Fruit fly (Drosophila melanogaster) whole organism, embryonic: Measurements from ENCODE around the gene CG34408.

ENCODE experiments used
- ATbp ChIP-seq: fragments of 200-800 bp; sonication (Bioruptor generic); optimal IDR thresholded peaks from 2 replicates; lab custom pipeline; 2017; ENCODE audit warnings: missing biosample characterization, mild to moderate bottlenecking, missing genetic modification characterization, missing genetic modification reagents
- CG10147 ChIP-seq: fragments of 200-800 bp; sonication (Bioruptor generic); optimal IDR thresholded peaks from 2 replicates; lab custom pipeline; 2019; ENCODE audit warnings: missing biosample characterization, mild to moderate bottlenecking, missing genetic modification characterization, moderate library complexity
- CG10267 ChIP-seq: fragments of 200-800 bp; sonication (Bioruptor generic); optimal IDR thresholded peaks from 2 replicates; lab custom pipeline; 2018; ENCODE audit warnings: missing biosample characterization, mild to moderate bottlenecking, missing genetic modification characterization, moderate library complexity
- CG11247 ChIP-seq: fragments of 200-800 bp; sonication (Bioruptor generic); IDR thresholded peaks from 2 replicates; pipeline ENCODE4 v1.3.6; 2022; ENCODE audit warnings: missing biosample characterization, missing genetic modification characterization
- CG11398 ChIP-seq: fragments of 200-800 bp; sonication (Bioruptor generic); optimal IDR thresholded peaks from 2 replicates; lab custom pipeline; 2016; ENCODE audit warnings: missing biosample characterization, missing genetic modification characterization
- CG12219 ChIP-seq: fragments of 200-800 bp; sonication (Bioruptor generic); optimal IDR thresholded peaks from 3 replicates; lab custom pipeline; 2018; ENCODE audit warnings: missing biosample characterization, mild to moderate bottlenecking, missing genetic modification characterization
- CG14667 ChIP-seq: fragments of 200-800 bp; sonication (Bioruptor generic); IDR thresholded peaks from 2 replicates; pipeline ENCODE4 v1.3.6; 2022; ENCODE audit warnings: missing biosample characterization, missing genetic modification characterization
- CG17385 ChIP-seq: fragments of 200-800 bp; sonication (Bioruptor generic); optimal IDR thresholded peaks from 3 replicates; lab custom pipeline; 2018; ENCODE audit warnings: missing biosample characterization, mild to moderate bottlenecking, missing genetic modification characterization
- CG18619 ChIP-seq: fragments of 200-800 bp; sonication (Bioruptor generic); optimal IDR thresholded peaks from 3 replicates; lab custom pipeline; 2017; ENCODE audit warnings: missing biosample characterization, mild to moderate bottlenecking, missing genetic modification characterization
- CG3995 ChIP-seq: fragments of 200-800 bp; sonication (Bioruptor generic); optimal IDR thresholded peaks from 3 replicates; lab custom pipeline; 2016; ENCODE audit warnings: missing biosample characterization, missing genetic modification characterization
- CG7271 ChIP-seq: fragments of 200-800 bp; sonication (Bioruptor generic); optimal IDR thresholded peaks from 2 replicates; lab custom pipeline; 2018; ENCODE audit warnings: missing biosample characterization, mild to moderate bottlenecking, missing genetic modification characterization, moderate library complexity
- CG8765 ChIP-seq: fragments of 200-800 bp; sonication (Bioruptor generic); IDR thresholded peaks from 2 replicates; pipeline ENCODE4 v1.3.6; 2022; ENCODE audit warnings: missing biosample characterization, missing genetic modification characterization
- CG8924 ChIP-seq: fragments of 200-800 bp; optimal IDR thresholded peaks from 3 replicates; lab custom pipeline; 2019; ENCODE audit warnings: missing biosample characterization, mild to moderate bottlenecking, missing genetic modification characterization, moderate library complexity
- CG9215 ChIP-seq: fragments of 200-800 bp; sonication (Bioruptor generic); IDR thresholded peaks from 2 replicates; pipeline ENCODE4 v1.3.6; 2022; ENCODE audit warnings: missing biosample characterization, missing genetic modification characterization
- CG9797 ChIP-seq: fragments of 200-800 bp; sonication (Bioruptor generic); optimal IDR thresholded peaks from 3 replicates; lab custom pipeline; 2018; ENCODE audit warnings: missing biosample characterization, mild to moderate bottlenecking, missing genetic modification characterization
- Deaf1 ChIP-seq: fragments of 200-800 bp; optimal IDR thresholded peaks from 3 replicates; lab custom pipeline; 2019; ENCODE audit warnings: missing biosample characterization, mild to moderate bottlenecking, missing genetic modification characterization, moderate library complexity
- Dip2 ChIP-seq: fragments of 200-800 bp; sonication (Bioruptor generic); IDR thresholded peaks from 2 replicates; pipeline ENCODE4 v1.3.6; 2022; ENCODE audit warnings: missing biosample characterization, missing genetic modification characterization
- Dref ChIP-seq: fragments of 200-800 bp; sonication (Bioruptor generic); IDR thresholded peaks from 2 replicates; pipeline ENCODE4 v1.3.6; 2022; ENCODE audit warnings: missing biosample characterization, missing genetic modification characterization
- E2f1 ChIP-seq: fragments of 200-800 bp; sonication (Bioruptor generic); IDR thresholded peaks from 2 replicates; pipeline ENCODE4 v1.3.6; 2022; ENCODE audit warnings: missing biosample characterization, missing genetic modification characterization
- Elba2 ChIP-seq: fragments of 200-800 bp; sonication (Bioruptor generic); optimal IDR thresholded peaks from 3 replicates; lab custom pipeline; 2016; ENCODE audit warnings: missing biosample characterization, missing genetic modification characterization
- Gug ChIP-seq: fragments of 200-800 bp; sonication (Bioruptor generic); IDR thresholded peaks from 4 replicates; pipeline ENCODE4 v1.3.6; 2022; ENCODE audit warnings: missing biosample characterization, missing genetic modification characterization
- HLH3B ChIP-seq: fragments of 200-800 bp; sonication (Bioruptor generic); IDR thresholded peaks from 2 replicates; pipeline ENCODE4 v1.3.6; 2022; ENCODE audit warnings: missing biosample characterization, missing genetic modification characterization
- HLH4C ChIP-seq: fragments of 200-800 bp; sonication (Bioruptor generic); IDR thresholded peaks from 3 replicates; pipeline ENCODE4 v1.3.6; 2022; ENCODE audit warnings: missing biosample characterization, missing genetic modification characterization; ENCODE audit not compliant: partially characterized antibody
- Hand ChIP-seq: fragments of 200-800 bp; sonication (Bioruptor generic); optimal IDR thresholded peaks from 2 replicates; lab custom pipeline; 2017; ENCODE audit warnings: mild to moderate bottlenecking, missing biosample characterization, missing genetic modification reagents, missing genetic modification characterization
- Hey ChIP-seq: fragments of 200-800 bp; sonication (Bioruptor generic); optimal IDR thresholded peaks from 3 replicates; lab custom pipeline; 2018; ENCODE audit warnings: missing biosample characterization, mild to moderate bottlenecking, missing genetic modification characterization
- Hr39 ChIP-seq: fragments of >200 bp; optimal IDR thresholded peaks from 2 replicates; lab custom pipeline; 2017
- MBD-R2 ChIP-seq: fragments of 200-800 bp; sonication (Bioruptor generic); IDR thresholded peaks from 2 replicates; pipeline ENCODE4 v1.3.6; 2022; ENCODE audit warnings: missing biosample characterization, missing genetic modification characterization
- Myb ChIP-seq: fragments of 200-800 bp; sonication (Bioruptor generic); optimal IDR thresholded peaks from 2 replicates; lab custom pipeline; 2016; ENCODE audit warnings: missing biosample characterization, missing genetic modification characterization
- Pdp1 ChIP-seq, 2 experiments: fragments of 200-800 bp; sonication (Bioruptor generic); optimal IDR thresholded peaks; 3 replicates each; lab custom pipeline; 2016; ENCODE audit warnings: missing biosample characterization in 2 of 2, missing genetic modification characterization in 2 of 2, mild to moderate bottlenecking in 1 of 2, moderate library complexity in 1 of 2
- Xbp1 ChIP-seq: fragments of 200-800 bp; sonication (Bioruptor generic); optimal IDR thresholded peaks from 3 replicates; lab custom pipeline; 2016; ENCODE audit warnings: missing biosample characterization, mild to moderate bottlenecking, missing genetic modification characterization
- cg ChIP-seq: fragments of 200-800 bp; sonication (Bioruptor generic); optimal IDR thresholded peaks from 3 replicates; lab custom pipeline; 2019; ENCODE audit warnings: missing biosample characterization, mild to moderate bottlenecking, missing genetic modification characterization, moderate library complexity
- chn ChIP-seq: fragments of 200-800 bp; sonication (Bioruptor generic); optimal IDR thresholded peaks from 2 replicates; lab custom pipeline; 2016; ENCODE audit warnings: missing biosample characterization, missing genetic modification characterization
- ci ChIP-seq: fragments of 200-800 bp; sonication (Bioruptor generic); IDR thresholded peaks from 3 replicates; pipeline ENCODE4 v1.3.6; 2022; ENCODE audit warnings: missing biosample characterization, missing genetic modification characterization
- croc ChIP-seq: fragments of 200-800 bp; sonication (Bioruptor generic); conservative IDR thresholded peaks from 3 replicates; pipeline ENCODE4 v1.3.6; 2022; ENCODE audit warnings: missing biosample characterization, missing genetic modification characterization
- crol ChIP-seq: fragments of 200-800 bp; sonication (Bioruptor generic); IDR thresholded peaks from 2 replicates; pipeline ENCODE4 v1.3.6; 2022; ENCODE audit warnings: missing biosample characterization, missing genetic modification characterization
- cwo ChIP-seq: fragments of 200-800 bp; sonication (Bioruptor generic); optimal IDR thresholded peaks from 3 replicates; lab custom pipeline; 2017; ENCODE audit warnings: missing biosample characterization, missing genetic modification characterization, mild to moderate bottlenecking, moderate library complexity, missing genetic modification reagents
- esg ChIP-seq: fragments of 200-800 bp; sonication (Bioruptor generic); conservative IDR thresholded peaks from 2 replicates; pipeline ENCODE4 v1.3.6; 2022; ENCODE audit warnings: missing biosample characterization, missing genetic modification characterization
- eve ChIP-seq, 2 experiments: fragments of >200 bp; optimal IDR thresholded peaks; 2 replicates each; lab custom pipeline; 2017; ENCODE audit warnings: missing biosample characterization in 2 of 2, missing genetic modification characterization in 2 of 2
- fd102C ChIP-seq: fragments of 200-800 bp; sonication (Bioruptor generic); optimal IDR thresholded peaks from 2 replicates; lab custom pipeline; 2018; ENCODE audit warnings: missing biosample characterization, mild to moderate bottlenecking, missing genetic modification characterization, moderate library complexity
- kni ChIP-seq: fragments of 200-800 bp; sonication (Bioruptor generic); optimal IDR thresholded peaks from 3 replicates; lab custom pipeline; 2017; ENCODE audit warnings: mild to moderate bottlenecking, missing biosample characterization, missing genetic modification reagents, missing genetic modification characterization
- lmd ChIP-seq: fragments of 200-800 bp; sonication (Bioruptor generic); IDR thresholded peaks from 2 replicates; pipeline ENCODE4 v1.3.6; 2022; ENCODE audit warnings: missing biosample characterization, missing genetic modification characterization
- odd ChIP-seq: fragments of 200-800 bp; sonication (Bioruptor generic); optimal IDR thresholded peaks from 2 replicates; lab custom pipeline; 2017; ENCODE audit warnings: missing biosample characterization, mild to moderate bottlenecking, missing genetic modification characterization
- pfk ChIP-seq: fragments of 200-800 bp; sonication (Bioruptor generic); optimal IDR thresholded peaks from 2 replicates; lab custom pipeline; 2018; ENCODE audit warnings: missing biosample characterization, mild to moderate bottlenecking, missing genetic modification characterization, moderate library complexity
- pho ChIP-seq: fragments of 200-800 bp; sonication (Bioruptor generic); optimal IDR thresholded peaks from 2 replicates; lab custom pipeline; 2016; ENCODE audit warnings: missing biosample characterization, missing genetic modification characterization
- pzg ChIP-seq: fragments of 200-800 bp; sonication (Bioruptor generic); optimal IDR thresholded peaks from 3 replicates; lab custom pipeline; 2018; ENCODE audit warnings: missing biosample characterization, mild to moderate bottlenecking, missing genetic modification characterization, moderate library complexity
- sens ChIP-seq: fragments of 200-800 bp; sonication (Bioruptor generic); peaks from one replicate; lab custom pipeline; 2016; ENCODE audit warnings: missing biosample characterization, missing genetic modification characterization
- so ChIP-seq: fragments of 200-800 bp; sonication (Bioruptor generic); IDR thresholded peaks from 3 replicates; pipeline ENCODE4 v1.3.6; 2022; ENCODE audit warnings: missing biosample characterization, missing genetic modification characterization
- tin ChIP-seq: fragments of 200-800 bp; sonication (Bioruptor generic); optimal IDR thresholded peaks from 3 replicates; lab custom pipeline; 2016; ENCODE audit warnings: missing biosample characterization, missing genetic modification characterization
- wdn ChIP-seq: fragments of 200-800 bp; sonication (Bioruptor generic); IDR thresholded peaks from 2 replicates; pipeline ENCODE4 v1.3.6; 2022; ENCODE audit warnings: missing biosample characterization, missing genetic modification characterization
- wor ChIP-seq: fragments of 200-800 bp; sonication (Bioruptor generic); IDR thresholded peaks from 2 replicates; pipeline ENCODE4 v1.3.6; 2022; ENCODE audit warnings: missing biosample characterization, missing genetic modification characterization

CG34408 gene

dm6 chrX:10265213-10266017, 45.5 kb downstream of the CG34408 start, which contains the start of gene CG12643 (continued):
- TF ChIP-seq CG3995, result peak; percentile 30
- TF ChIP-seq lmd (GFP tag; lab: Robert Waterston, UW), result peak; percentile 89
- peak; percentile 60; the same call in 1 of the 2 replicates for TF ChIP-seq CG8765 (GFP tag; lab: Robert Waterston, UW)
- TF ChIP-seq pzg (GFP tag; lab: Kevin White, UChicago), result peak; percentile 5
- TF ChIP-seq Pdp1 (GFP tag; optimal IDR thresholded peaks at IDR 0.05; lab: Kevin White, UChicago), result peak; percentile 90 to 91
- peak; percentile 92 for TF ChIP-seq esg (GFP tag; lab: Robert Waterston, UW)
- no peak for TF ChIP-seq Elba2 (GFP tag; lab: Kevin White, UChicago)
- TF ChIP-seq Dref (GFP tag; lab: Robert Waterston, UW), result peak; percentile 36; the same call in 1 of the 2 replicates
- peak; percentile 95 for TF ChIP-seq CG9215
- no peak for TF ChIP-seq HLH4C (GFP tag; lab: Robert Waterston, UW)
- TF ChIP-seq so (GFP tag; lab: Robert Waterston, UW), result peak; percentile 86
- peak; percentile 59; the same call in 1 of the 2 replicates for TF ChIP-seq crol (GFP tag; lab: Robert Waterston, UW)
- TF ChIP-seq CG11398 (GFP tag; lab: Kevin White, UChicago), result peak; percentile 87
- peak; percentile 98 for TF ChIP-seq ci (GFP tag; lab: Robert Waterston, UW)
- peak; percentile 88 for TF ChIP-seq wdn (GFP tag; lab: Robert Waterston, UW)
- peak; percentile 95 for TF ChIP-seq HLH3B
- peak; percentile 94 for TF ChIP-seq ATbp (GFP tag; lab: Kevin White, UChicago)
- TF ChIP-seq CG11247 (GFP tag; lab: Robert Waterston, UW), result peak; percentile 82
- peak; percentile 90 for TF ChIP-seq pho (GFP tag; lab: Kevin White, UChicago)
- TF ChIP-seq CG12219 (GFP tag; lab: Kevin White, UChicago), result peak; percentile 81
- peak; percentile 67 for TF ChIP-seq cg (GFP tag; lab: Kevin White, UChicago)
- TF ChIP-seq Myb (GFP tag; lab: Kevin White, UChicago), result peak; percentile 83
- TF ChIP-seq tin (GFP tag; lab: Kevin White, UChicago), result peak; percentile 94
- TF ChIP-seq MBD-R2 (GFP tag; lab: Robert Waterston, UW), result peak; percentile 66
- TF ChIP-seq fd102C (GFP tag; lab: Kevin White, UChicago), result no peak
- TF ChIP-seq Hr39 (lab: Kevin White, UChicago), result no peak
- TF ChIP-seq Xbp1 (GFP tag; lab: Kevin White, UChicago), result peak; percentile 95
- TF ChIP-seq CG10267 (tag; lab: Kevin White, UChicago), result peak; percentile 69
- TF ChIP-seq eve (GFP tag; optimal IDR thresholded peaks at IDR 0.05; lab: Kevin White, UChicago), result peak in 1 of 2 experiments; percentile 85
- TF ChIP-seq pfk (GFP tag; lab: Kevin White, UChicago), result no peak
- TF ChIP-seq Hand (GFP tag; lab: Kevin White, UChicago), result peak; percentile 51
- TF ChIP-seq cwo (GFP tag; lab: Kevin White, UChicago), result peak; percentile 82
- TF ChIP-seq CG8924 (tag; lab: Kevin White, UChicago), result peak; percentile 88
- peak; percentile 26 for TF ChIP-seq Dip2 (GFP tag; lab: Robert Waterston, UW)
- peak; percentile 26 for TF ChIP-seq Hey (tag; lab: Kevin White, UChicago)
- peak; percentile 21 for TF ChIP-seq CG9797 (GFP tag; lab: Kevin White, UChicago)
- TF ChIP-seq CG10147 (GFP tag; lab: Kevin White, UChicago), result peak; percentile 77
- TF ChIP-seq odd (GFP tag; lab: Kevin White, UChicago), result peak; percentile 83
- peak; percentile 82 for TF ChIP-seq CG18619
- no peak for TF ChIP-seq CG7271
- peak; percentile 90 for TF ChIP-seq Gug (GFP tag; lab: Robert Waterston, UW)
- peak; percentile 88 for TF ChIP-seq wor (GFP tag; lab: Robert Waterston, UW)
- peak; percentile 76 for TF ChIP-seq CG17385
- peak; percentile 63 for TF ChIP-seq Deaf1 (tag; lab: Kevin White, UChicago)
- peak; percentile 95 for TF ChIP-seq chn (GFP tag; lab: Kevin White, UChicago)
- TF ChIP-seq E2f1, result peak; percentile 91
- peak; percentile 84 for TF ChIP-seq croc (GFP tag; lab: Robert Waterston, UW)
- TF ChIP-seq sens (GFP tag; lab: Kevin White, UChicago), result peak; percentile 99
- TF ChIP-seq CG14667 (GFP tag; lab: Robert Waterston, UW), result peak; percentile 90
- TF ChIP-seq kni (GFP tag; lab: Kevin White, UChicago), result peak; percentile 70
